Worm (Caenorhabditis elegans): ENCODE results near the gene Y53F4B.1.
"Not testable (repeated sequence)": the region's sequence is repeated elsewhere in the genome, so short reads cannot be mapped to it uniquely, and the experiment has no call there.

The Y53F4B.1 gene

DNA sequence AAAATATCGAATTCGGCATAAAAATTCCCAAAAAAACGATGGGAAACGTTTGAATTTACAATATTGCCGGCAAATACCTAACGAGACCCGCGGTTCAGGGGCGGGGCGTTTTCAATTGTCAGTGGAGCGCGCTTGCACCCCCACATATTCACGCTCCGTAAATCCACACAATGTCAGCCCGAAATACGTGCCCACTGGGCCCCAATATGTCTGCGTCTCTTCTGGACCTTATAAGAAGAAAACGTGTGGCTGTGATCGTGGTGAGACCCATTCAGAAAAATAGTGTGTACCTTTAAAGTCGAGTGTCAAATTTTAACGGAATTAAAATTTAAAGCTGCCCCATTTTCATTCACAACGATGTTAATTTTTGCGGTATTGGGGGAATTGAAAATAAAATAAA lies 46.5 kb upstream of the Y53F4B.1 start (continued):
- TF ChIP-seq atf-7 (tag; optimal IDR thresholded peaks at IDR 0.05) (peak; percentile 59), F33H1.4 (GFP tag; IDR thresholded peaks at IDR 0.05) (peak; percentile 64), ztf-18 (tag; optimal IDR thresholded peaks at IDR 0.05) (peak; percentile 18), ceh-58 (GFP tag; IDR thresholded peaks at IDR 0.05) (peak; percentile 87; the same call in 1 of the 2 replicates), Y79H2A.3 (GFP tag; conservative IDR thresholded peaks at IDR 0.05) (peak; percentile 82), ceh-27 (GFP tag; optimal IDR thresholded peaks at IDR 0.05) (no peak), efl-1 (GFP tag; optimal IDR thresholded peaks at IDR 0.05) (peak; percentile 39), snpc-4 (GFP tag; optimal IDR thresholded peaks at IDR 0.05) (no peak), snpc-4 (tag; optimal IDR thresholded peaks at IDR 0.05) (peak in 2 of 4 experiments; percentile 8 to 39), Y53G8AR.9 (GFP tag; conservative IDR thresholded peaks at IDR 0.05) (peak; percentile 89), lin-54 (GFP tag; optimal IDR thresholded peaks at IDR 0.05) (peak; percentile 73), T26A5.8 (tag; optimal IDR thresholded peaks at IDR 0.05) (no peak)

DNA sequence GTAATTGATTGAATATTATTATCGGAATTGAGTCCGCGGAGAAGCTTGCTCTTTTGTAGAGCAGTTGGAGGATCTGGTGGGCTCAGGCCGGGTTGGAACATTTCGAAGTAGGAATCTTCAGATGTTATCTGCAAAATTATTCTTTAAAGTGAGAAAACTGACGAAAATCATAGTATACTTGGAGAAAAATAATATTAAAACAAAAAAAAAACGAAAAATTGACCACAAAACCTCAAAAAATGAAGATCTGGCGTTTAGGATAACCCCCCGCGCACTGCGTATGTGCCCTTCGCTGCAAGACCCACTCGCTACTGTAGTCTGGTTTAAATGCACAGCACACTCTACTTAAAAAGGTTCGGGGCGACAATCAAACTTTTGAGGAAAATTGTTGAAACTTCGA lies 45.4 kb upstream of the Y53F4B.1 start, which contains the start of gene Y53F4B.10:
Gene Y53F4B.10, minus strand, starts transcription at position 101 of the 400 bp plus-strand sequence.
- no peak for TF ChIP-seq Y95B8A.8 (GFP tag; IDR thresholded peaks at IDR 0.05)
- TF ChIP-seq nfya-1 (tag; optimal IDR thresholded peaks at IDR 0.05; ENCODE audit: borderline replicate concordance, insufficient read depth): no peak
- no peak for TF ChIP-seq D2030.7 (GFP tag; IDR thresholded peaks at IDR 0.05)
- TF ChIP-seq ztf-22 (GFP tag; optimal IDR thresholded peaks at IDR 0.05): no peak
- TF ChIP-seq dpff-1 (tag; optimal IDR thresholded peaks at IDR 0.05): no peak
- no peak for TF ChIP-seq egrh-3 (GFP tag; IDR thresholded peaks at IDR 0.05)
- TF ChIP-seq hlh-26 (GFP tag; conservative IDR thresholded peaks at IDR 0.05): no peak
- no peak for TF ChIP-seq lsy-27 (tag; optimal IDR thresholded peaks at IDR 0.05; ENCODE audit: borderline replicate concordance, insufficient read depth)
- no peak for TF ChIP-seq mes-4 (tag; optimal IDR thresholded peaks at IDR 0.05)
- no peak for TF ChIP-seq sea-2 (GFP tag; IDR thresholded peaks at IDR 0.05)
- no peak for TF ChIP-seq attf-5 (GFP tag; optimal IDR thresholded peaks at IDR 0.05)
- no peak for TF ChIP-seq K11D2.4 (GFP tag; IDR thresholded peaks at IDR 0.05)
- TF ChIP-seq zfh-2 (GFP tag; conservative IDR thresholded peaks at IDR 0.05): no peak
- no peak for TF ChIP-seq C06A6.2 (GFP tag; conservative IDR thresholded peaks at IDR 0.05)
- TF ChIP-seq T26A5.8 (tag; optimal IDR thresholded peaks at IDR 0.05): no peak
- TF ChIP-seq pha-4 (tag; optimal IDR thresholded peaks at IDR 0.05): no peak
- no peak for TF ChIP-seq snpc-3.4 (tag; optimal IDR thresholded peaks at IDR 0.05)
- no peak for TF ChIP-seq nhr-80 (tag; optimal IDR thresholded peaks at IDR 0.05)
- TF ChIP-seq Y53F4B.3 (GFP tag; IDR thresholded peaks at IDR 0.05): no peak
- no peak for TF ChIP-seq ccch-3 (GFP tag; optimal IDR thresholded peaks at IDR 0.05)

DNA sequence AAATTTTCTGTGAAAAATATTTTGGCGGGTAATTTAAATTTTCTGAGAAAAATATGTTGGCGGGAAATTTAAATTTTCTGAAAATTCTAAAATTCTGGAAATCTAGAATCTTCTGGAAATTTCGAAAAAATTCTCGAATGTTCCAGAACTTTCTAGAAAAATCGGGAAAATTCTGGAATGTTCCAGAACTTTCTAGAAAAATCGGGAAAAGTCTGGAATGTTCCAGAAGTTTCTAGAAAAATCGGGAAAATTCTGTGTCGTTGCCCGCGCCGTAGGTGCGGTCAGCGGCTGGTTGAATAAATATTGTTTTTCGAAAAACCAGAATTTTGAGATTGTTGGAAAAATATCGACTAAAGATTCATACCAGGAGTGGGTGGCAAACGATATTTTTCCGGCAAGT lies 43.0 kb upstream of the Y53F4B.1 start:
- peak; percentile 94 for TF ChIP-seq hsf-1 (GFP tag; IDR thresholded peaks at IDR 0.05)

DNA sequence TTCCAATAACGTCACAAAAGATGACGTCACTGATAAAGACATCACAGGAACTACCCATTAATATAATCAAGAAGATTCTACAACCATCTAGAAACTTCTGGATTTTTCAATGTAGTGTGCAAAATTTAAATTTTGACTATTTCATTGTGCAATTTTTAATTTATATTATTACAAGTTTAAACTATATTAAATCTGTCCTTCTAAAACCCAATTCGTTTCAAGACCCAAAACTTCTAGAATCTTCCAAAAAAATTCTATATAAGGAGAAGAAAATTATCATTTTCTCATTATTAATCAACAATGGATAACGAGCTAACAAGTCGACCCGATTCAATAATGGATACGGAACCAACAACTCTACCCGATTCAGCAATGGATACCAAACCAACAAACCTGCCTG lies 34.6 kb upstream of the Y53F4B.1 start, which contains the start of gene Y53F4B.7:
Gene Y53F4B.7, plus strand, starts transcription at position 301 of the 400 bp plus-strand sequence.
- TF ChIP-seq madf-3, ztf-28, rcor-1 (GFP tag; IDR thresholded peaks at IDR 0.05): not testable (repeated sequence)

All from whole organism, young adult.